Fruit fly (Drosophila melanogaster): ENCODE results near the gene CG15927.

dm6 chrX:12466541-12467240 lies 12.2 kb downstream of the CG15927 start:
- TF ChIP-seq Sin3A (optimal IDR thresholded peaks at IDR 0.05) (no peak), psq (optimal IDR thresholded peaks at IDR 0.05) (no peak), insv (optimal IDR thresholded peaks at IDR 0.05) (no peak), h (optimal IDR thresholded peaks at IDR 0.05) (no peak), ttk (optimal IDR thresholded peaks at IDR 0.05) (no peak), Myc (optimal IDR thresholded peaks at IDR 0.05) (no peak)
